Worm (Caenorhabditis elegans) whole organism, young adult: ENCODE results near the gene ins-8.

Source experiments
- B0261.1 ChIP-seq: sonication (generic microtip); optimal IDR thresholded peaks from 2 replicates; lab custom pipeline; 2016; ENCODE audit warnings: mild to moderate bottlenecking, missing genetic modification characterization, moderate library complexity, missing compliant biosample characterization
- C06A6.2 ChIP-seq: fragments of 200-800 bp; sonication (Bioruptor generic); conservative IDR thresholded peaks from 2 replicates; pipeline ENCODE4 v1.3.6; 2022; ENCODE audit warnings: missing genetic modification characterization, missing compliant biosample characterization
- F49E8.2 ChIP-seq: sonication (generic microtip); optimal IDR thresholded peaks from 3 replicates; lab custom pipeline; 2017; ENCODE audit warnings: missing genetic modification characterization, mild to moderate bottlenecking, missing compliant biosample characterization, antibody characterized with exemption, moderate library complexity; ENCODE audit not compliant: insufficient read depth
- F57C9.4 ChIP-seq: sonication (generic microtip); optimal IDR thresholded peaks from 2 replicates; lab custom pipeline; 2017; ENCODE audit warnings: mild to moderate bottlenecking, missing genetic modification characterization, missing compliant biosample characterization
- K12H6.12 ChIP-seq: fragments of 200-800 bp; sonication (Bioruptor generic); optimal IDR thresholded peaks from 2 replicates; lab custom pipeline; 2018; ENCODE audit warnings: mild to moderate bottlenecking, missing genetic modification characterization, missing compliant biosample characterization
- Y53F4B.3 ChIP-seq: fragments of 200-800 bp; sonication (Bioruptor generic); IDR thresholded peaks from 2 replicates; pipeline ENCODE4 v1.3.6; 2022; ENCODE audit warnings: missing genetic modification reagents, missing genetic modification characterization, missing compliant biosample characterization
- Y56A3A.18 ChIP-seq: fragments of 200-800 bp; sonication (Bioruptor generic); IDR thresholded peaks from 2 replicates; pipeline ENCODE4 v1.3.6; 2022; ENCODE audit warnings: missing genetic modification reagents, missing genetic modification characterization, missing compliant biosample characterization
- Y67H2A.10 ChIP-seq: fragments of 200-800 bp; sonication (Bioruptor generic); conservative IDR thresholded peaks from 2 replicates; pipeline ENCODE4 v1.3.6; 2022; ENCODE audit warnings: missing genetic modification reagents, missing genetic modification characterization, missing compliant biosample characterization
- Y95B8A.8 ChIP-seq: fragments of 200-800 bp; sonication (Bioruptor generic); IDR thresholded peaks from 2 replicates; pipeline ENCODE4 v1.3.6; 2022; ENCODE audit warnings: missing genetic modification reagents, missing genetic modification characterization, missing compliant biosample characterization
- ama-1 ChIP-seq, 3 experiments: fragments of 150-350 bp in 1 of 3; sonication (generic microtip) in 2 of 3; optimal IDR thresholded peaks; 2 replicates each; lab custom pipeline; 2014 to 2018; ENCODE audit warnings: missing biosample characterization in 2 of 3, missing genetic modification characterization in 2 of 3, missing genetic modification reagents in 2 of 3
- atf-7 ChIP-seq: sonication (generic microtip); optimal IDR thresholded peaks from 2 replicates; lab custom pipeline; 2017; ENCODE audit warnings: mild to moderate bottlenecking, missing genetic modification characterization, missing compliant biosample characterization
- attf-3 ChIP-seq: fragments of 200-800 bp; sonication (Bioruptor generic); conservative IDR thresholded peaks from 2 replicates; pipeline ENCODE4 v1.3.6; 2022; ENCODE audit warnings: missing genetic modification reagents, missing genetic modification characterization, missing compliant biosample characterization
- bed-2 ChIP-seq: fragments of 200-800 bp; sonication (Bioruptor generic); IDR thresholded peaks from 2 replicates; pipeline ENCODE4 v1.3.6; 2022; ENCODE audit warnings: missing genetic modification reagents, missing genetic modification characterization, missing compliant biosample characterization
- ceh-100 ChIP-seq: fragments of 200-800 bp; sonication (Bioruptor generic); IDR thresholded peaks from 2 replicates; pipeline ENCODE4 v1.3.6; 2022; ENCODE audit warnings: missing genetic modification reagents, missing genetic modification characterization, missing compliant biosample characterization
- ceh-91 ChIP-seq: fragments of 200-800 bp; sonication (Bioruptor generic); IDR thresholded peaks from 2 replicates; pipeline ENCODE4 v1.3.6; 2022; ENCODE audit warnings: missing genetic modification reagents, missing genetic modification characterization, missing compliant biosample characterization
- dpff-1 ChIP-seq: sonication (generic microtip); optimal IDR thresholded peaks from 2 replicates; lab custom pipeline; 2017; ENCODE audit warnings: mild to moderate bottlenecking, missing genetic modification characterization, missing compliant biosample characterization
- efl-1 ChIP-seq: fragments of 150-350 bp; optimal IDR thresholded peaks from 2 replicates; lab custom pipeline; 2014; ENCODE audit warnings: missing biosample characterization, missing genetic modification reagents, missing genetic modification characterization
- ekl-4 ChIP-seq: fragments of 200-800 bp; sonication (Bioruptor generic); IDR thresholded peaks from 2 replicates; pipeline ENCODE4 v1.3.6; 2022; ENCODE audit warnings: missing genetic modification reagents, missing genetic modification characterization, missing compliant biosample characterization
- him-1 ChIP-seq: sonication (generic microtip); optimal IDR thresholded peaks from 2 replicates; lab custom pipeline; 2016; ENCODE audit warnings: missing genotype, missing genetic modification reagents, missing genetic modification characterization, missing compliant biosample characterization
- hlh-12 ChIP-seq: sonication (generic microtip); optimal IDR thresholded peaks from 2 replicates; lab custom pipeline; 2016; ENCODE audit warnings: missing genetic modification characterization, missing compliant biosample characterization
- hmg-1.2 ChIP-seq: fragments of 200-800 bp; sonication (Bioruptor generic); IDR thresholded peaks from 2 replicates; pipeline ENCODE4 v1.3.6; 2022; ENCODE audit warnings: missing genetic modification reagents, missing genetic modification characterization, missing compliant biosample characterization
- hsf-1 ChIP-seq: fragments of 200-800 bp; sonication (Bioruptor generic); IDR thresholded peaks from 2 replicates; pipeline ENCODE4 v1.3.6; 2022; ENCODE audit warnings: missing genetic modification reagents, missing genetic modification characterization, missing compliant biosample characterization
- lin-40 ChIP-seq: sonication (generic microtip); optimal IDR thresholded peaks from 2 replicates; lab custom pipeline; 2016; ENCODE audit warnings: missing genetic modification characterization, mild to moderate bottlenecking, missing compliant biosample characterization, missing genotype, missing genetic modification reagents
- mel-28 ChIP-seq: sonication (generic microtip); optimal IDR thresholded peaks from 2 replicates; lab custom pipeline; 2016; ENCODE audit warnings: borderline replicate concordance, mild to moderate bottlenecking, missing genetic modification characterization, missing compliant biosample characterization
- mes-4 ChIP-seq: sonication (generic microtip); optimal IDR thresholded peaks from 2 replicates; lab custom pipeline; 2016; ENCODE audit warnings: missing genotype, missing genetic modification characterization, missing compliant biosample characterization
- mxl-1 ChIP-seq: sonication (generic microtip); optimal IDR thresholded peaks from 2 replicates; lab custom pipeline; 2016; ENCODE audit warnings: missing genetic modification characterization, missing compliant biosample characterization
- nfya-2 ChIP-seq: fragments of 200-800 bp; sonication (Bioruptor generic); IDR thresholded peaks from 2 replicates; pipeline ENCODE4 v1.3.6; 2022; ENCODE audit warnings: missing genetic modification reagents, missing genetic modification characterization, missing compliant biosample characterization
- nfyb-1 ChIP-seq: fragments of 200-800 bp; sonication (Bioruptor generic); IDR thresholded peaks from 2 replicates; pipeline ENCODE4 v1.3.6; 2022; ENCODE audit warnings: missing genetic modification reagents, missing genetic modification characterization, missing compliant biosample characterization
- nhr-80 ChIP-seq: sonication (generic microtip); optimal IDR thresholded peaks from 2 replicates; lab custom pipeline; 2016; ENCODE audit warnings: missing genetic modification characterization, missing compliant biosample characterization
- nhr-90 ChIP-seq: sonication (generic microtip); optimal IDR thresholded peaks from 2 replicates; lab custom pipeline; 2016; ENCODE audit warnings: missing genotype, mild to moderate bottlenecking, missing genetic modification characterization, missing compliant biosample characterization
- pbrm-1 ChIP-seq: fragments of 200-800 bp; sonication (Bioruptor generic); IDR thresholded peaks from 2 replicates; pipeline ENCODE4 v1.3.6; 2022; ENCODE audit warnings: missing genetic modification reagents, missing genetic modification characterization, missing compliant biosample characterization
- rec-8 ChIP-seq, 2 experiments: sonication (generic microtip); optimal IDR thresholded peaks; 2 replicates each; lab custom pipeline; 2016; ENCODE audit warnings: mild to moderate bottlenecking in 2 of 2, missing genetic modification characterization in 2 of 2, missing genetic modification reagents in 2 of 2, missing genotype in 2 of 2, missing biosample characterization in 1 of 2, missing compliant biosample characterization in 1 of 2, moderate library complexity in 1 of 2
- snpc-4 ChIP-seq, 5 experiments: fragments of 150-350 bp in 1 of 5; sonication (generic microtip) in 4 of 5; optimal IDR thresholded peaks; 2 replicates each; lab custom pipeline; 2014 to 2018; ENCODE audit warnings: missing genetic modification characterization in 5 of 5, missing biosample characterization in 3 of 5, antibody characterized with exemption in 2 of 5, mild to moderate bottlenecking in 2 of 5, missing compliant biosample characterization in 2 of 5, missing genotype in 2 of 5, moderate library complexity in 2 of 5, missing genetic modification reagents in 1 of 5
- sptf-2 ChIP-seq: fragments of 200-800 bp; sonication (Bioruptor generic); optimal IDR thresholded peaks from 2 replicates; lab custom pipeline; 2018; ENCODE audit warnings: mild to moderate bottlenecking, missing genetic modification characterization, missing compliant biosample characterization
- tbx-9 ChIP-seq: sonication (generic microtip); optimal IDR thresholded peaks from 2 replicates; lab custom pipeline; 2016; ENCODE audit warnings: borderline replicate concordance, missing genetic modification characterization, inconsistent platforms, missing compliant biosample characterization
- unc-62 ChIP-seq: fragments of 150-350 bp; optimal IDR thresholded peaks from 2 replicates; lab custom pipeline; 2014; ENCODE audit warnings: missing biosample characterization, missing genetic modification reagents, missing genetic modification characterization
- xnd-1 ChIP-seq: sonication (generic microtip); optimal IDR thresholded peaks from 2 replicates; lab custom pipeline; 2016; ENCODE audit warnings: missing genotype, missing genetic modification reagents, missing genetic modification characterization, missing compliant biosample characterization
- ztf-25 ChIP-seq: fragments of 200-800 bp; sonication (Bioruptor generic); IDR thresholded peaks from 2 replicates; pipeline ENCODE4 v1.3.6; 2022; ENCODE audit warnings: missing genetic modification reagents, missing genetic modification characterization, missing compliant biosample characterization
- ztf-6 ChIP-seq: fragments of 200-800 bp; sonication (Bioruptor generic); IDR thresholded peaks from 2 replicates; pipeline ENCODE4 v1.3.6; 2022; ENCODE audit warnings: missing genetic modification reagents, missing genetic modification characterization, missing compliant biosample characterization

Gene ins-8

ce11 chrIV:9647789-9648361 is 32.9 kb downstream of the ins-8 start, which contains the start of gene amph-1:
Gene amph-1 (minus strand): TSS chrIV:9647873.
- peak; percentile 33 for TF ChIP-seq lin-40 (tag; lab: Kevin White, UChicago)
- peak; percentile 90 for TF ChIP-seq hmg-1.2
- peak; percentile 36 for TF ChIP-seq nhr-80
- TF ChIP-seq atf-7 (tag; lab: Kevin White, UChicago), result peak; percentile 67
- no peak for TF ChIP-seq ztf-25 (GFP tag; lab: Robert Waterston, UW)
- TF ChIP-seq dpff-1 (tag; lab: Kevin White, UChicago), result no peak

- TF ChIP-seq pbrm-1 (GFP tag; lab: Robert Waterston, UW) (no peak), F57C9.4 (tag; lab: Kevin White, UChicago) (no peak), him-1 (no peak), F49E8.2 (tag; lab: Kevin White, UChicago) (no peak), dpff-1 (tag; lab: Kevin White, UChicago) (no peak), Y53F4B.3 (GFP tag; lab: Robert Waterston, UW) (no peak), Y67H2A.10 (GFP tag; lab: Robert Waterston, UW) (no peak), ceh-91 (no peak), hlh-12 (no peak), mxl-1 (tag; lab: Kevin White, UChicago) (no peak), efl-1 (no peak), B0261.1 (tag; lab: Kevin White, UChicago) (no peak)
Measured at ce11 chrIV:9643188-9643587, 37.6 kb downstream of the ins-8 start, which contains the start of gene degl-2. Gene degl-2 (plus strand): TSS chrIV:9643488.

- no peak for TF ChIP-seq Y56A3A.18
- TF ChIP-seq K12H6.12 (tag; lab: Kevin White, UChicago), result no peak
- no peak for TF ChIP-seq Y95B8A.8
- TF ChIP-seq bed-2 (GFP tag; lab: Robert Waterston, UW), result no peak
- TF ChIP-seq ekl-4, result no peak
- no peak for TF ChIP-seq ama-1 (optimal IDR thresholded peaks at IDR 0.05; lab: Kevin White, UChicago)
- no peak for TF ChIP-seq ama-1 (GFP tag; optimal IDR thresholded peaks at IDR 0.05; lab: Kevin White, UChicago)
- no peak for TF ChIP-seq unc-62 (GFP tag; lab: Kevin White, UChicago)
- TF ChIP-seq mes-4, result no peak
- TF ChIP-seq mel-28, result no peak
- TF ChIP-seq nhr-90 (tag; lab: Kevin White, UChicago), result no peak
Measured at ce11 chrIV:9641925-9642324, 38.8 kb downstream of the ins-8 start, which contains the start of gene del-2. Gene del-2 (minus strand): TSS chrIV:9642025.

ce11 chrIV:9634848-9635247 is 45.9 kb downstream of the ins-8 start, which contains the start of gene mca-1:
Gene mca-1 (minus strand): TSS chrIV:9634948.
- TF ChIP-seq nfya-2 (no peak), rec-8 (tag; optimal IDR thresholded peaks at IDR 0.05; lab: Kevin White, UChicago) (no peak)

- no peak for TF ChIP-seq snpc-4 (GFP tag; optimal IDR thresholded peaks at IDR 0.05; lab: Kevin White, UChicago)
- no peak for TF ChIP-seq snpc-4 (tag; optimal IDR thresholded peaks at IDR 0.05; lab: Kevin White, UChicago)
- no peak for TF ChIP-seq C06A6.2 (GFP tag; lab: Robert Waterston, UW)
- TF ChIP-seq tbx-9 (tag; lab: Kevin White, UChicago), result no peak
- no peak for TF ChIP-seq attf-3 (GFP tag; lab: Robert Waterston, UW)
- no peak for TF ChIP-seq nfyb-1 (GFP tag; lab: Robert Waterston, UW)
- TF ChIP-seq ceh-100 (GFP tag; lab: Robert Waterston, UW), result no peak
- no peak for TF ChIP-seq sptf-2
- TF ChIP-seq ztf-6 (GFP tag; lab: Robert Waterston, UW), result no peak
- no peak for TF ChIP-seq xnd-1 (tag; lab: Kevin White, UChicago)
- no peak for TF ChIP-seq hsf-1 (GFP tag; lab: Robert Waterston, UW)
Measured at ce11 chrIV:9633889-9634288, 46.9 kb downstream of the ins-8 start.
